Fruit fly (Drosophila melanogaster): ENCODE measurements around the gene mgl.
A peak's percentile ranks its signal among the peaks of the same experiment; 100 is the strongest.

Gene mgl

dm6 chrX:9499994-9500804, at the start of gene mgl (continued):
- TF ChIP-seq CG3163 (GFP tag; optimal IDR thresholded peaks at IDR 0.05): no peak
- TF ChIP-seq toy (GFP tag; IDR thresholded peaks at IDR 0.05): no peak
- TF ChIP-seq mld (GFP tag; IDR thresholded peaks at IDR 0.05; ENCODE audit: partially characterized antibody): no peak
- no peak; the same call in 1 of the 2 replicates for TF ChIP-seq Scr (GFP tag; IDR thresholded peaks at IDR 0.05; ENCODE audit: partially characterized antibody)
- no peak for TF ChIP-seq gsb (GFP tag; IDR thresholded peaks at IDR 0.05)
- TF ChIP-seq nerfin-2 (GFP tag; IDR thresholded peaks at IDR 0.05; ENCODE audit: partially characterized antibody): no peak
- peak; percentile 93 for TF ChIP-seq CG17361 (GFP tag; IDR thresholded peaks at IDR 0.05)
- no peak for TF ChIP-seq btn (GFP tag; optimal IDR thresholded peaks at IDR 0.05)
- TF ChIP-seq da (GFP tag; optimal IDR thresholded peaks at IDR 0.05): peak; percentile 12
- TF ChIP-seq twi (tag; optimal IDR thresholded peaks at IDR 0.05): peak; percentile 30
- 0 out of 2 replicates have a peak, but pooled peaks have one; percentile 29 for TF ChIP-seq CG32772 (GFP tag; IDR thresholded peaks at IDR 0.05)
- peak; percentile 43 for TF ChIP-seq Dad (GFP tag; optimal IDR thresholded peaks at IDR 0.05)
- no peak for TF ChIP-seq CG10321 (GFP tag; IDR thresholded peaks at IDR 0.05)
- 0 out of 2 replicates have a peak, but pooled peaks have one; percentile 21 for TF ChIP-seq CG43689 (GFP tag; IDR thresholded peaks at IDR 0.05)
- peak; percentile 79 for TF ChIP-seq CG10267 (tag; optimal IDR thresholded peaks at IDR 0.05)
- TF ChIP-seq CG2889 (GFP tag; IDR thresholded peaks at IDR 0.05): no peak
- TF ChIP-seq H2.0 (GFP tag; IDR thresholded peaks at IDR 0.05): peak; percentile 41; the same call in 1 of the 2 replicates
- peak; percentile 54 for TF ChIP-seq Asciz (GFP tag; optimal IDR thresholded peaks at IDR 0.05)
- no peak for TF ChIP-seq Kr (GFP tag; optimal IDR thresholded peaks at IDR 0.05)
- peak; percentile 73 for TF ChIP-seq cwo (GFP tag; optimal IDR thresholded peaks at IDR 0.05)
- peak; percentile 65 for TF ChIP-seq Abd-B (GFP tag; optimal IDR thresholded peaks at IDR 0.05)
- TF ChIP-seq CG16779 (GFP tag; IDR thresholded peaks at IDR 0.05): no peak
- 0 out of 2 replicates have a peak, but pooled peaks have one; percentile 9 for TF ChIP-seq ap (GFP tag; IDR thresholded peaks at IDR 0.05)
- TF ChIP-seq CG7963 (GFP tag; IDR thresholded peaks at IDR 0.05; ENCODE audit: partially characterized antibody): no peak
- peak; percentile 42 for TF ChIP-seq NC2α (GFP tag; optimal IDR thresholded peaks at IDR 0.05)
- peak; percentile 87 for TF ChIP-seq az2 (GFP tag; optimal IDR thresholded peaks at IDR 0.05)
- TF ChIP-seq cato (GFP tag; optimal IDR thresholded peaks at IDR 0.05; ENCODE audit: borderline replicate concordance): peak; percentile 64
- TF ChIP-seq chn (GFP tag; optimal IDR thresholded peaks at IDR 0.05): peak; percentile 77
- peak; percentile 82 for TF ChIP-seq CG11504 (tag; optimal IDR thresholded peaks at IDR 0.05)
- peak; percentile 82 for TF ChIP-seq Sox102F (GFP tag; optimal IDR thresholded peaks at IDR 0.05)
- peak in 1 of 2 experiments; percentile 36 for TF ChIP-seq insv (GFP tag; optimal IDR thresholded peaks at IDR 0.05)
- TF ChIP-seq sisA (GFP tag; IDR thresholded peaks at IDR 0.05): peak; percentile 72
- peak; percentile 35 for TF ChIP-seq crc (GFP tag; optimal IDR thresholded peaks at IDR 0.05)
- peak; percentile 41 for TF ChIP-seq Hmx (GFP tag; optimal IDR thresholded peaks at IDR 0.05)
- TF ChIP-seq danr (GFP tag; IDR thresholded peaks at IDR 0.05): 0 out of 2 replicates have a peak, but pooled peaks have one; percentile 11
- TF ChIP-seq zf30C (GFP tag; optimal IDR thresholded peaks at IDR 0.05): no peak
- no peak for TF ChIP-seq CG33557 (GFP tag; optimal IDR thresholded peaks at IDR 0.05)
- peak; percentile 80 for TF ChIP-seq CG8924 (tag; optimal IDR thresholded peaks at IDR 0.05)
- no peak for TF ChIP-seq CG16813 (GFP tag; IDR thresholded peaks at IDR 0.05; ENCODE audit: partially characterized antibody)
- no peak for TF ChIP-seq CG17568 (GFP tag; optimal IDR thresholded peaks at IDR 0.05)
- TF ChIP-seq lov (optimal IDR thresholded peaks at IDR 0.05): no peak
- no peak for TF ChIP-seq lov (GFP tag; IDR thresholded peaks at IDR 0.05)
- TF ChIP-seq psq (GFP tag; optimal IDR thresholded peaks at IDR 0.05): peak; percentile 41
- peak; percentile 84 for TF ChIP-seq CG9727 (GFP tag; optimal IDR thresholded peaks at IDR 0.05)
- TF ChIP-seq sob (GFP tag; IDR thresholded peaks at IDR 0.05): no peak
- no peak for TF ChIP-seq Doc2 (GFP tag; IDR thresholded peaks at IDR 0.05)
- no peak for TF ChIP-seq prd (optimal IDR thresholded peaks at IDR 0.05)
- TF ChIP-seq prd (GFP tag; IDR thresholded peaks at IDR 0.05): peak; percentile 72
- no peak for TF ChIP-seq Gsc (GFP tag; IDR thresholded peaks at IDR 0.05)

All from whole organism, embryonic.